Worm (Caenorhabditis elegans): ENCODE measurements around the gene mnp-1.

- no peak for TF ChIP-seq aly-2 (tag; optimal IDR thresholded peaks at IDR 0.05)
- no peak for TF ChIP-seq fos-1 (tag; optimal IDR thresholded peaks at IDR 0.05)
- TF ChIP-seq unc-62 (GFP tag; optimal IDR thresholded peaks at IDR 0.05) = no peak
- TF ChIP-seq nhr-71 (tag; optimal IDR thresholded peaks at IDR 0.05) = no peak
- TF ChIP-seq lin-13 (GFP tag; optimal IDR thresholded peaks at IDR 0.05) = no peak
- no peak for TF ChIP-seq lin-39 (tag; optimal IDR thresholded peaks at IDR 0.05)
- no peak for TF ChIP-seq ama-1 (optimal IDR thresholded peaks at IDR 0.05)
- TF ChIP-seq unc-130 (tag; optimal IDR thresholded peaks at IDR 0.05) = no peak
- TF ChIP-seq elt-2 (tag; optimal IDR thresholded peaks at IDR 0.05) = no peak
- TF ChIP-seq nhr-90 (tag; optimal IDR thresholded peaks at IDR 0.05; ENCODE audit: poor library complexity) = no peak
- TF ChIP-seq nhr-12 (tag; optimal IDR thresholded peaks at IDR 0.05) = no peak
These were observed 32.5 kb upstream of the mnp-1 start, which contains the start of gene H38K22.9 for ce11 chrIII:4323859-4324258.

Measured in whole organism, L1 larva.